Worm (Caenorhabditis elegans) whole organism, L4 larva: ENCODE results near the gene F54H5.5.

Source experiments
- F10B5.3 ChIP-seq: sonication (generic microtip); optimal IDR thresholded peaks from 2 replicates; lab custom pipeline; 2016; ENCODE audit warnings: mild to moderate bottlenecking, missing genetic modification characterization, missing compliant biosample characterization
- F49E8.2 ChIP-seq: sonication (generic microtip); optimal IDR thresholded peaks from 2 replicates; lab custom pipeline; 2016; ENCODE audit warnings: missing compliant biosample characterization, mild to moderate bottlenecking, missing genetic modification characterization, borderline replicate concordance
- Y105C5A.15 ChIP-seq: fragments of 200-800 bp; sonication (Bioruptor generic); IDR thresholded peaks from 2 replicates; pipeline ENCODE4 v1.3.6; 2022; ENCODE audit warnings: missing genetic modification characterization, missing compliant biosample characterization
- Y5F2A.4 ChIP-seq: fragments of 200-800 bp; sonication (Bioruptor generic); optimal IDR thresholded peaks from 2 replicates; lab custom pipeline; 2018; ENCODE audit warnings: mild to moderate bottlenecking, missing genetic modification characterization, missing compliant biosample characterization
- Y75B8A.6 ChIP-seq: fragments of 200-800 bp; sonication (Bioruptor generic); IDR thresholded peaks from 2 replicates; pipeline ENCODE4 v1.3.6; 2022; ENCODE audit warnings: missing genetic modification reagents, missing genetic modification characterization, missing compliant biosample characterization
- ceh-20 ChIP-seq: fragments of 200-800 bp; sonication (Bioruptor generic); IDR thresholded peaks from 2 replicates; pipeline ENCODE4 v1.3.6; 2022; ENCODE audit warnings: missing genetic modification reagents, missing genetic modification characterization, missing compliant biosample characterization
- ceh-32 ChIP-seq: sonication (generic microtip); optimal IDR thresholded peaks from 2 replicates; lab custom pipeline; 2016; ENCODE audit warnings: mild to moderate bottlenecking, missing genetic modification characterization, missing compliant biosample characterization; ENCODE audit not compliant: poor library complexity
- ceh-82 ChIP-seq: sonication (generic microtip); optimal IDR thresholded peaks from 2 replicates; lab custom pipeline; 2017; ENCODE audit warnings: missing biosample characterization, missing genetic modification characterization
- daf-16 ChIP-seq, 3 experiments: sonication (generic microtip); optimal IDR thresholded peaks; 2 replicates each; lab custom pipeline; 2016 to 2017; ENCODE audit warnings: missing genetic modification characterization in 3 of 3, missing genetic modification reagents in 3 of 3, mild to moderate bottlenecking in 2 of 3, missing compliant biosample characterization in 2 of 3, missing biosample characterization in 1 of 3, moderate library complexity in 1 of 3
- dmd-6 ChIP-seq: fragments of 200-800 bp; sonication (Bioruptor generic); IDR thresholded peaks from 2 replicates; pipeline ENCODE4 v1.3.6; 2022; ENCODE audit warnings: missing genetic modification reagents, missing genetic modification characterization, missing compliant biosample characterization
- dmd-8 ChIP-seq: fragments of 200-800 bp; sonication (Bioruptor generic); IDR thresholded peaks from 2 replicates; pipeline ENCODE4 v1.3.6; 2022; ENCODE audit warnings: missing genetic modification characterization, missing compliant biosample characterization
- dmd-9 ChIP-seq: fragments of 200-800 bp; sonication (Bioruptor generic); IDR thresholded peaks from 2 replicates; pipeline ENCODE4 v1.3.6; 2022; ENCODE audit warnings: missing genetic modification reagents, missing genetic modification characterization, missing compliant biosample characterization
- duxl-1 ChIP-seq: sonication (generic microtip); optimal IDR thresholded peaks from 2 replicates; lab custom pipeline; 2016; ENCODE audit warnings: mild to moderate bottlenecking, missing genetic modification characterization, moderate library complexity, missing compliant biosample characterization; ENCODE audit not compliant: poor library complexity
- dve-1 ChIP-seq: sonication (generic microtip); optimal IDR thresholded peaks from 2 replicates; lab custom pipeline; 2017; ENCODE audit warnings: antibody characterized with exemption, mild to moderate bottlenecking, missing genetic modification characterization, missing compliant biosample characterization; ENCODE audit not compliant: insufficient read depth
- fos-1 ChIP-seq: fragments of 150-350 bp; optimal IDR thresholded peaks from 2 replicates; lab custom pipeline; 2014; ENCODE audit warnings: missing biosample characterization, missing genetic modification characterization
- hlh-11 ChIP-seq: fragments of 200-800 bp; sonication (Bioruptor generic); optimal IDR thresholded peaks from 2 replicates; lab custom pipeline; 2018; ENCODE audit warnings: mild to moderate bottlenecking, missing genetic modification characterization, missing compliant biosample characterization
- hlh-30 ChIP-seq: sonication (generic microtip); optimal IDR thresholded peaks from 2 replicates; lab custom pipeline; 2017; ENCODE audit warnings: antibody characterized with exemption, mild to moderate bottlenecking, missing genetic modification characterization, missing compliant biosample characterization; ENCODE audit not compliant: insufficient read depth
- hmg-1.1 ChIP-seq: fragments of 200-800 bp; sonication (Bioruptor generic); IDR thresholded peaks from 2 replicates; pipeline ENCODE4 v1.3.6; 2022; ENCODE audit warnings: missing genetic modification reagents, missing genetic modification characterization, missing compliant biosample characterization
- jun-1 ChIP-seq: fragments of 150-350 bp; optimal IDR thresholded peaks from 2 replicates; lab custom pipeline; 2014; ENCODE audit warnings: missing biosample characterization, missing genetic modification reagents, missing genetic modification characterization
- lir-3 ChIP-seq: sonication (generic microtip); optimal IDR thresholded peaks from 2 replicates; lab custom pipeline; 2016; ENCODE audit warnings: mild to moderate bottlenecking, missing genetic modification characterization, missing compliant biosample characterization
- madf-9 ChIP-seq: fragments of 200-800 bp; sonication (Bioruptor generic); conservative IDR thresholded peaks from 2 replicates; pipeline ENCODE4 v1.3.6; 2022; ENCODE audit warnings: missing genetic modification reagents, missing genetic modification characterization, missing compliant biosample characterization
- mdt-29 ChIP-seq: fragments of 200-800 bp; sonication (Bioruptor generic); IDR thresholded peaks from 2 replicates; pipeline ENCODE4 v1.3.6; 2022; ENCODE audit warnings: missing genetic modification reagents, missing genetic modification characterization, missing compliant biosample characterization
- mep-1 ChIP-seq: fragments of 150-350 bp; sonication (generic microtip); optimal IDR thresholded peaks from 3 replicates; lab custom pipeline; 2014; ENCODE audit warnings: missing biosample characterization, missing genetic modification characterization
- mxl-2 ChIP-seq: fragments of 200-800 bp; sonication (Bioruptor generic); conservative IDR thresholded peaks from 2 replicates; pipeline ENCODE4 v1.3.6; 2022; ENCODE audit warnings: missing genetic modification reagents, missing genetic modification characterization, missing compliant biosample characterization
- mxl-3 ChIP-seq: fragments of 200-800 bp; sonication (Bioruptor generic); optimal IDR thresholded peaks from 2 replicates; lab custom pipeline; 2018; ENCODE audit warnings: mild to moderate bottlenecking, missing genetic modification characterization, missing compliant biosample characterization
- nhr-11 ChIP-seq: fragments of 150-350 bp; optimal IDR thresholded peaks from 2 replicates; lab custom pipeline; 2014; ENCODE audit warnings: missing biosample characterization, missing genetic modification characterization
- nhr-111 ChIP-seq: fragments of 200-800 bp; sonication (Bioruptor generic); optimal IDR thresholded peaks from 2 replicates; lab custom pipeline; 2018; ENCODE audit warnings: mild to moderate bottlenecking, missing genetic modification characterization, missing compliant biosample characterization
- nhr-25 ChIP-seq: sonication (generic microtip); optimal IDR thresholded peaks from 2 replicates; lab custom pipeline; 2017; ENCODE audit warnings: missing genetic modification characterization, mild to moderate bottlenecking, missing compliant biosample characterization, antibody characterized with exemption, moderate library complexity, borderline replicate concordance; ENCODE audit not compliant: insufficient read depth
- nhr-28 ChIP-seq: fragments of 150-350 bp; optimal IDR thresholded peaks from 2 replicates; lab custom pipeline; 2014; ENCODE audit warnings: missing biosample characterization, missing genetic modification characterization
- nhr-77 ChIP-seq: fragments of 150-350 bp; optimal IDR thresholded peaks from 2 replicates; lab custom pipeline; 2014; ENCODE audit warnings: missing biosample characterization, missing genetic modification characterization
- php-3 ChIP-seq: fragments of 200-800 bp; sonication (Bioruptor generic); IDR thresholded peaks from 2 replicates; pipeline ENCODE4 v1.3.6; 2022; ENCODE audit warnings: missing genetic modification reagents, missing genetic modification characterization, missing compliant biosample characterization
- pqm-1 ChIP-seq: sonication (generic microtip); optimal IDR thresholded peaks from 2 replicates; lab custom pipeline; 2017; ENCODE audit warnings: missing biosample characterization, missing genetic modification characterization
- snpc-1.2 ChIP-seq: fragments of 200-800 bp; sonication (Bioruptor generic); IDR thresholded peaks from 2 replicates; pipeline ENCODE4 v1.3.6; 2022; ENCODE audit warnings: missing genetic modification reagents, missing genetic modification characterization, missing compliant biosample characterization
- snpc-4 ChIP-seq: fragments of 150-350 bp; optimal IDR thresholded peaks from 2 replicates; lab custom pipeline; 2014; ENCODE audit warnings: missing biosample characterization, missing genetic modification characterization
- tra-1 ChIP-seq: fragments of 200-800 bp; sonication (Bioruptor generic); IDR thresholded peaks from 2 replicates; pipeline ENCODE4 v1.3.6; 2022; ENCODE audit warnings: missing genetic modification reagents, missing genetic modification characterization, missing compliant biosample characterization
- zip-2 ChIP-seq: fragments of 150-350 bp; optimal IDR thresholded peaks from 2 replicates; lab custom pipeline; 2014; ENCODE audit warnings: missing biosample characterization, missing genetic modification characterization

The F54H5.5 gene

ce11 chrII:6665908-6666307, 38.8 kb upstream of the F54H5.5 start (continued):
- TF ChIP-seq dve-1 (tag; lab: Kevin White, UChicago), result peak; percentile 29
- no peak for TF ChIP-seq hmg-1.1
- TF ChIP-seq nhr-77 (tag; lab: Kevin White, UChicago), result no peak
- no peak for TF ChIP-seq hlh-30
- no peak for TF ChIP-seq mep-1 (tag; lab: Kevin White, UChicago)
- TF ChIP-seq dmd-6 (GFP tag; lab: Robert Waterston, UW), result peak; percentile 64; the same call in 1 of the 2 replicates
- TF ChIP-seq dmd-9, result no peak
- no peak for TF ChIP-seq mxl-2 (GFP tag; lab: Robert Waterston, UW)
- TF ChIP-seq F49E8.2 (tag; lab: Kevin White, UChicago), result no peak
- TF ChIP-seq pqm-1, result peak; percentile 95
- no peak for TF ChIP-seq madf-9 (GFP tag; lab: Robert Waterston, UW)
- TF ChIP-seq fos-1, result no peak
- TF ChIP-seq Y5F2A.4, result no peak
- TF ChIP-seq duxl-1 (tag; lab: Kevin White, UChicago), result no peak
- no peak for TF ChIP-seq snpc-4 (tag; lab: Kevin White, UChicago)
- TF ChIP-seq Y75B8A.6 (GFP tag; lab: Robert Waterston, UW), result no peak
- TF ChIP-seq mxl-3, result no peak
- no peak for TF ChIP-seq nhr-11

- TF ChIP-seq daf-16 (GFP tag; optimal IDR thresholded peaks at IDR 0.05; lab: Kevin White, UChicago) (no peak), daf-16 (tag; optimal IDR thresholded peaks at IDR 0.05; lab: Kevin White, UChicago) (peak; percentile 66), fos-1 (no peak), lir-3 (tag; lab: Kevin White, UChicago) (no peak), nhr-77 (tag; lab: Kevin White, UChicago) (no peak), dve-1 (tag; lab: Kevin White, UChicago) (peak; percentile 52), zip-2 (tag; lab: Kevin White, UChicago) (no peak), dmd-6 (GFP tag; lab: Robert Waterston, UW) (peak; percentile 42; the same call in 1 of the 2 replicates), ceh-20 (no peak), jun-1 (no peak)
- TF ChIP-seq, all 104 proteins: peak for 3
Observed at ce11 chrII:6663799-6664198, 36.7 kb upstream of the F54H5.5 start.

- TF ChIP-seq ceh-82 (no peak), F10B5.3 (tag; lab: Kevin White, UChicago) (no peak), ceh-32 (tag; lab: Kevin White, UChicago) (no peak), pqm-1 (peak; percentile 93), php-3 (GFP tag; lab: Robert Waterston, UW) (peak; percentile 81; the same call in 1 of the 2 replicates), dmd-8 (GFP tag; lab: Robert Waterston, UW) (no peak), hlh-11 (tag; lab: Kevin White, UChicago) (peak; percentile 18), tra-1 (GFP tag; lab: Robert Waterston, UW) (no peak), daf-16 (GFP tag; optimal IDR thresholded peaks at IDR 0.05; lab: Kevin White, UChicago) (no peak), daf-16 (tag; optimal IDR thresholded peaks at IDR 0.05; lab: Kevin White, UChicago) (peak; percentile 45), Y105C5A.15 (GFP tag; lab: Robert Waterston, UW) (no peak), nhr-25 (tag; lab: Kevin White, UChicago) (no peak), snpc-1.2 (GFP tag; lab: Robert Waterston, UW) (no peak), nhr-111 (GFP tag; lab: Kevin White, UChicago) (no peak), nhr-28 (tag; lab: Kevin White, UChicago) (peak; percentile 19), dmd-6 (GFP tag; lab: Robert Waterston, UW) (peak; percentile 48; the same call in 1 of the 2 replicates), mdt-29 (no peak), dve-1 (tag; lab: Kevin White, UChicago) (peak; percentile 33)
- TF ChIP-seq, all 104 proteins: peak for 7
Observed at ce11 chrII:6661211-6661610, 34.1 kb upstream of the F54H5.5 start, which contains the start of gene T19D12.2. TSS of gene T19D12.2 (plus strand) at chrII:6661335.
